Fruit fly (Drosophila melanogaster) whole organism, prepupa: ENCODE data around the gene Argp.

Experiments used
- Blimp-1 ChIP-seq: fragments of 200-800 bp; sonication (Bioruptor generic); optimal IDR thresholded peaks from 3 replicates; lab custom pipeline; 2017; ENCODE audit warnings: missing biosample characterization, missing genetic modification characterization, mild to moderate bottlenecking, moderate library complexity, missing genetic modification reagents
- CG11902 ChIP-seq: fragments of 200-800 bp; sonication (Bioruptor generic); optimal IDR thresholded peaks from 3 replicates; lab custom pipeline; 2016; ENCODE audit warnings: missing biosample characterization, missing genetic modification characterization
- CG16779 ChIP-seq: fragments of 200-800 bp; sonication (Bioruptor generic); optimal IDR thresholded peaks from 3 replicates; lab custom pipeline; 2017; ENCODE audit warnings: missing biosample characterization, mild to moderate bottlenecking, missing genetic modification characterization
- CG31627 ChIP-seq: fragments of 200-800 bp; sonication (Bioruptor generic); optimal IDR thresholded peaks from 3 replicates; lab custom pipeline; 2016; ENCODE audit warnings: missing biosample characterization, missing genetic modification characterization
- CG6163 ChIP-seq: fragments of 200-800 bp; sonication (Bioruptor generic); IDR thresholded peaks from 3 replicates; pipeline ENCODE4 v1.3.6; 2022; ENCODE audit warnings: missing biosample characterization, missing genetic modification characterization
- CG6808 ChIP-seq: fragments of 200-800 bp; sonication (Bioruptor generic); optimal IDR thresholded peaks from 3 replicates; lab custom pipeline; 2017; ENCODE audit warnings: missing biosample characterization, missing genetic modification characterization, mild to moderate bottlenecking, moderate library complexity, missing genetic modification reagents
- Smox ChIP-seq: fragments of 200-800 bp; sonication (Bioruptor generic); optimal IDR thresholded peaks from 3 replicates; lab custom pipeline; 2016; ENCODE audit warnings: missing biosample characterization, missing genetic modification characterization

DNA sequence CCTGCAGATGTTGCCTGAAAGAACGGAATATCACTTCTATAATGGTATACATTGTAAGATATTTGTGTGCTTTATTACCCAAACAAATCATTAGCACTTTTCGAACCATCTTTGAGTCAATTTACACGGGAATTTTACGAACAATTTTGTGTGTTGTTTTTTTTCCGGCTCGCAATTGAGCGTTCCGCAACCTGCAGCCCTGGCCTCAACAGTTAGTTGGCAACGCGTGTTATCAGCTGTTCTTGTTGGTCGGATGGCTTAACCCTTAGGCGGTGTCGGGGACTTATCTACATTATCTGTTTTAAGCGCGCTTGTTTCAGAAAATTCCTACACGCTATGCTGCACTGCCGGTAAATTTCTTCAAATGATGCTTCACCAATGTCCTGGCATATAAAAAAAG lies 906 bp upstream of the Argp start:
- TF ChIP-seq Smox (GFP tag; lab: Kevin White, UChicago), result peak; percentile 21
- TF ChIP-seq CG11902 (GFP tag; lab: Kevin White, UChicago), result no peak
- no peak for TF ChIP-seq CG6808 (GFP tag; lab: Kevin White, UChicago)
- TF ChIP-seq CG31627, result peak; percentile 17
- peak; percentile 30; the same call in 2 of the 3 replicates for TF ChIP-seq CG6163 (GFP tag; lab: Robert Waterston, UW)
- TF ChIP-seq Blimp-1, result no peak
- TF ChIP-seq CG16779 (tag; lab: Kevin White, UChicago), result no peak
